Fruit fly (Drosophila melanogaster): ENCODE results near the gene sim.

Gene sim

DNA sequence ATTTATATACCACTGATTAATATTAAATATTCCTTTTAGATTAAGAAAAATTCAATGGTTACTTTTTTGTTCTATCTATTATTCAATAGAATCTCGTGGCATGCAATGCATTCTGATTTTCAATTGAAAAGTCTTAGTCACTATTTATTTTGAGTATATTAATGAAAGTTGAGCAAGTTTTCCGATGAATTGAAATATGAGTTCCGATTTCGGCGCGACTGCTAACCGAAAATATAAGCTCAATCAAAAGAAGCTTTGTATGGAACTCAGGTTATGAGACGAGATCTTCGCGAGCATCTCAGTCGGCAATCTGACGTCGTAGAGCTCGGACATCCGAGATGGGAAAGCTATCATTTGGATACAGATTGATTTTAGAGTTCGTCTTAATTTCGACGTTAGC, 19.5 kb upstream of the sim start, which contains the start of gene CG11668:
Gene CG11668 (plus strand): TSS at position 301 of the 400 bp plus-strand sequence.
- no peak for TF ChIP-seq amos (GFP tag; IDR thresholded peaks at IDR 0.05; ENCODE audit: partially characterized antibody)
- no peak for TF ChIP-seq Poxn (GFP tag; IDR thresholded peaks at IDR 0.05)
- TF ChIP-seq shn (GFP tag; optimal IDR thresholded peaks at IDR 0.05) = no peak
- no peak for TF ChIP-seq Lhr (GFP tag; optimal IDR thresholded peaks at IDR 0.05)
- no peak for TF ChIP-seq CG10959 (GFP tag; IDR thresholded peaks at IDR 0.05)

DNA sequence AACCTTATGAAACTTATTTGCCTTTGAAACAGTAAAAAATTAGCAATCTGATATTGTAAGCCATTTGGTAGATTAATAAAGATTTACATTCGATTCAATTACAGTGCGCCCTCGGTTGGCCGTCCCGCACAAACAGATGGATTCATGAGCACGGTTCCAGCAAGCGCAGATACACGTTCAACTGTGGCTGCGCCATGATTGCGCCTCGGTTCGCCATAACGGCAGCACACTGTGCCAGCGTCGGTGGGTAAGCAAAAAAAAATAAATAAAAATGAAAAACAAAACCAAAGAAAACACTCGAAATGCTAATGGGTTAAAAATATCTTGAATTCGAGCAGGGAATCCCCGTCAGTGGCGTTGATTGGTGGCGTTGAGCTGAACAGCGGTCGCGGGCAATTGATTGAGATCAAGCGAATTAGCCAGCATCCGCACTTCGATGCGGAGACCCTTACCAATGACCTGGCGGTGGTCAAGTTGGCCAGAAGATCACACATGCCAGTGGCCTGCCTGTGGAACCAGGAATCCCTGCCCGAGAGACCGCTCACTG, 18.4 kb upstream of the sim start:
- TF ChIP-seq row (GFP tag; IDR thresholded peaks at IDR 0.05) (peak; percentile 63; the same call in 2 of the 3 replicates), CG5953 (GFP tag; IDR thresholded peaks at IDR 0.05) (0 out of 2 replicates have a peak, but pooled peaks have one; percentile 5), cas (GFP tag; IDR thresholded peaks at IDR 0.05) (no peak), Blimp-1 (GFP tag; optimal IDR thresholded peaks at IDR 0.05) (no peak), Aef1 (GFP tag; IDR thresholded peaks at IDR 0.05) (peak; percentile 40; the same call in 1 of the 3 replicates), CG9876 (GFP tag; optimal IDR thresholded peaks at IDR 0.05) (no peak), CG10366 (GFP tag; IDR thresholded peaks at IDR 0.05) (0 out of 2 replicates have a peak, but pooled peaks have one; percentile 11), CG14441 (GFP tag; IDR thresholded peaks at IDR 0.05) (0 out of 2 replicates have a peak, but pooled peaks have one; percentile 22), vvl (GFP tag; IDR thresholded peaks at IDR 0.05) (peak; percentile 57; the same call in 1 of the 2 replicates), Gug (GFP tag; IDR thresholded peaks at IDR 0.05) (peak; percentile 53; the same call in 3 of the 4 replicates), HLH4C (GFP tag; IDR thresholded peaks at IDR 0.05; ENCODE audit: partially characterized antibody) (no peak), sens (GFP tag) (peak; percentile 61), Sin3A (optimal IDR thresholded peaks at IDR 0.05) (no peak), NC2β (GFP tag; optimal IDR thresholded peaks at IDR 0.05) (no peak), lmd (GFP tag; IDR thresholded peaks at IDR 0.05) (peak; percentile 36; the same call in 1 of the 2 replicates), trem (tag; optimal IDR thresholded peaks at IDR 0.05) (no peak), CG6689 (GFP tag; IDR thresholded peaks at IDR 0.05) (0 out of 2 replicates have a peak, but pooled peaks have one; percentile 14), Bteb2 (GFP tag; optimal IDR thresholded peaks at IDR 0.05) (no peak), Rfx (GFP tag; IDR thresholded peaks at IDR 0.05) (peak; percentile 54; the same call in 1 of the 2 replicates), CG11456 (GFP tag; IDR thresholded peaks at IDR 0.05) (peak; percentile 29; the same call in 1 of the 3 replicates), CG14965 (GFP tag; optimal IDR thresholded peaks at IDR 0.05; ENCODE audit: borderline replicate concordance) (no peak), grau (tag; optimal IDR thresholded peaks at IDR 0.05) (peak; percentile 55), slbo (GFP tag; IDR thresholded peaks at IDR 0.05) (peak; percentile 64), zfh2 (GFP tag; optimal IDR thresholded peaks at IDR 0.05) (peak; percentile 10), Ptx1 (GFP tag; IDR thresholded peaks at IDR 0.05) (peak; percentile 37; the same call in 1 of the 2 replicates), CG9817 (tag; optimal IDR thresholded peaks at IDR 0.05) (no peak), al (GFP tag; IDR thresholded peaks at IDR 0.05) (0 out of 2 replicates have a peak, but pooled peaks have one; percentile 12), Optix (GFP tag; IDR thresholded peaks at IDR 0.05) (0 out of 3 replicates have a peak, but pooled peaks have one; percentile 10), CHES-1-like (GFP tag; optimal IDR thresholded peaks at IDR 0.05) (no peak), Med (GFP tag) (peak; percentile 65), CG9932 (GFP tag; IDR thresholded peaks at IDR 0.05) (peak; percentile 47)

DNA sequence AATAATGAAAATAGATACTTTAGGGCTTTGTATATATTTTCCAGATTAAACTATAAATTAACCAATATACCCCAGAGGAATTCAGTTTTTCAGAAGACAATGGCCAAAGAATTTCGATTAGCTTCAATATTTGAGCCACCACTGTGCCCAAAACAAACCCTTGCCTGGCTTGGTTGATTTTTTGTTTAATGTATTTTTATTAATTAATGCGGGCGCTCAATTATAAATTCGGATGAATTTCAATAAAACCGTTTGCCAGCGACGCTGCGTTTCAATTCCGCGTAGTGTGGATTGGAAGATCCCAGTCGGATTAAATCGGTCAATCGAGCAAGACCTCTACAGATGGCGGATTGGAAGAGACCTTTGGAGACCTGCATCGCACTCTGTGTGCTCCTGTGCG, 15.8 kb upstream of the sim start, which contains the start of gene CG11670:
Gene CG11670 (plus strand): TSS at position 301 of the 400 bp plus-strand sequence.
- TF ChIP-seq sug (tag; optimal IDR thresholded peaks at IDR 0.05) (no peak), CG8944 (GFP tag; optimal IDR thresholded peaks at IDR 0.05) (no peak), nau (GFP tag; optimal IDR thresholded peaks at IDR 0.05) (no peak), gcm (GFP tag; optimal IDR thresholded peaks at IDR 0.05) (no peak), tna (GFP tag; IDR thresholded peaks at IDR 0.05; ENCODE audit: partially characterized antibody) (no peak), CG9437 (GFP tag; optimal IDR thresholded peaks at IDR 0.05) (no peak), Rfx (GFP tag; IDR thresholded peaks at IDR 0.05) (no peak), CG15073 (GFP tag; optimal IDR thresholded peaks at IDR 0.05) (peak; percentile 14)

All from whole organism, embryonic.